Fruit fly (Drosophila melanogaster) whole organism, embryonic: ENCODE data around the gene ppk30.

ENCODE experiments used
- Ada2b ChIP-seq: fragments of 200-800 bp; sonication (Bioruptor generic); IDR thresholded peaks from 2 replicates; pipeline ENCODE4 v1.3.6; 2022; ENCODE audit warnings: missing biosample characterization, missing genetic modification characterization
- Asciz ChIP-seq: fragments of 200-800 bp; sonication (Bioruptor generic); optimal IDR thresholded peaks from 2 replicates; lab custom pipeline; 2017; ENCODE audit warnings: missing biosample characterization, mild to moderate bottlenecking, missing genetic modification characterization, missing genetic modification reagents
- Awh ChIP-seq: fragments of 200-800 bp; sonication (Bioruptor generic); IDR thresholded peaks from 2 replicates; pipeline ENCODE4, ENCODE4 v1.3.6; 2022; ENCODE audit warnings: missing biosample characterization, missing genetic modification characterization
- B-H1 ChIP-seq: fragments of 200-800 bp; sonication (Bioruptor generic); IDR thresholded peaks from 3 replicates; pipeline ENCODE4 v1.3.6; 2022; ENCODE audit warnings: missing biosample characterization, missing genetic modification characterization
- CG11456 ChIP-seq: fragments of 200-800 bp; sonication (Bioruptor generic); IDR thresholded peaks from 3 replicates; pipeline ENCODE4 v1.3.6; 2022; ENCODE audit warnings: missing biosample characterization, missing genetic modification characterization
- CG13775 ChIP-seq: fragments of 200-800 bp; sonication (Bioruptor generic); optimal IDR thresholded peaks from 3 replicates; lab custom pipeline; 2017; ENCODE audit warnings: missing biosample characterization, mild to moderate bottlenecking, missing genetic modification characterization
- CG15479 ChIP-seq: fragments of 200-800 bp; sonication (Bioruptor generic); optimal IDR thresholded peaks from 3 replicates; lab custom pipeline; 2019; ENCODE audit warnings: missing biosample characterization, mild to moderate bottlenecking, missing genetic modification characterization, moderate library complexity
- CG15601 ChIP-seq: fragments of 200-800 bp; sonication (Bioruptor generic); optimal IDR thresholded peaks from 3 replicates; lab custom pipeline; 2019; ENCODE audit warnings: missing biosample characterization, mild to moderate bottlenecking, missing genetic modification characterization, moderate library complexity
- CG2116 ChIP-seq: fragments of 200-800 bp; sonication (Bioruptor generic); optimal IDR thresholded peaks from 3 replicates; lab custom pipeline; 2018; ENCODE audit warnings: missing biosample characterization, mild to moderate bottlenecking, missing genetic modification characterization
- CG30403 ChIP-seq: fragments of 200-800 bp; sonication (Bioruptor generic); optimal IDR thresholded peaks from 3 replicates; lab custom pipeline; 2016; ENCODE audit warnings: missing biosample characterization, missing genetic modification characterization
- CG42726 ChIP-seq: fragments of 200-800 bp; sonication (Bioruptor generic); IDR thresholded peaks from 2 replicates; pipeline ENCODE4 v1.3.6; 2022; ENCODE audit warnings: missing biosample characterization, missing genetic modification characterization; ENCODE audit not compliant: partially characterized antibody
- CG4282 ChIP-seq: fragments of 200-800 bp; sonication (Bioruptor generic); optimal IDR thresholded peaks from 2 replicates; lab custom pipeline; 2016; ENCODE audit warnings: missing biosample characterization, missing genetic modification characterization
- CG43689 ChIP-seq: fragments of 200-800 bp; sonication (Bioruptor generic); IDR thresholded peaks from 2 replicates; pipeline ENCODE4 v1.3.6; 2022; ENCODE audit warnings: missing biosample characterization, missing genetic modification characterization
- CG6689 ChIP-seq: fragments of 200-800 bp; sonication (Bioruptor generic); IDR thresholded peaks from 2 replicates; pipeline ENCODE4 v1.3.6; 2022; ENCODE audit warnings: missing biosample characterization, missing genetic modification characterization
- CG6854 ChIP-seq: fragments of 200-800 bp; sonication (Bioruptor generic); optimal IDR thresholded peaks from 3 replicates; lab custom pipeline; 2017; ENCODE audit warnings: missing biosample characterization, mild to moderate bottlenecking, missing genetic modification characterization
- CG7928 ChIP-seq: fragments of 200-800 bp; sonication (Bioruptor generic); optimal IDR thresholded peaks from 2 replicates; lab custom pipeline; 2017; ENCODE audit warnings: missing biosample characterization, mild to moderate bottlenecking, missing genetic modification characterization
- CG9932 ChIP-seq: fragments of 200-800 bp; sonication (Bioruptor generic); IDR thresholded peaks from 2 replicates; pipeline ENCODE4 v1.3.6; 2022; ENCODE audit warnings: missing biosample characterization, missing genetic modification characterization
- Deaf1 ChIP-seq: fragments of 200-800 bp; optimal IDR thresholded peaks from 3 replicates; lab custom pipeline; 2019; ENCODE audit warnings: missing biosample characterization, mild to moderate bottlenecking, missing genetic modification characterization, moderate library complexity
- Dp ChIP-seq: fragments of 200-800 bp; sonication (Bioruptor generic); optimal IDR thresholded peaks from 2 replicates; lab custom pipeline; 2018; ENCODE audit warnings: missing biosample characterization, mild to moderate bottlenecking, missing genetic modification characterization, moderate library complexity
- Dref ChIP-seq: fragments of 200-800 bp; sonication (Bioruptor generic); IDR thresholded peaks from 2 replicates; pipeline ENCODE4 v1.3.6; 2022; ENCODE audit warnings: missing biosample characterization, missing genetic modification characterization
- Ets65A ChIP-seq: fragments of 200-800 bp; sonication (Bioruptor generic); peaks from one replicate; lab custom pipeline; 2016; ENCODE audit warnings: missing biosample characterization, missing genetic modification characterization
- Fer3 ChIP-seq: fragments of 200-800 bp; sonication (Bioruptor generic); optimal IDR thresholded peaks from 2 replicates; lab custom pipeline; 2018; ENCODE audit warnings: missing biosample characterization, mild to moderate bottlenecking, missing genetic modification characterization, moderate library complexity
- GATAe ChIP-seq: fragments of 200-800 bp; sonication (Bioruptor generic); conservative IDR thresholded peaks from 2 replicates; pipeline ENCODE4 v1.3.6; 2022; ENCODE audit warnings: missing biosample characterization, missing genetic modification characterization
- Gsc ChIP-seq: fragments of 200-800 bp; sonication (Bioruptor generic); IDR thresholded peaks from 2 replicates; pipeline ENCODE4 v1.3.6; 2022; ENCODE audit warnings: missing biosample characterization, missing genetic modification characterization
- Hey ChIP-seq: fragments of 200-800 bp; sonication (Bioruptor generic); optimal IDR thresholded peaks from 3 replicates; lab custom pipeline; 2018; ENCODE audit warnings: missing biosample characterization, mild to moderate bottlenecking, missing genetic modification characterization
- Hr3 ChIP-seq: fragments of 200-800 bp; sonication (Bioruptor generic); optimal IDR thresholded peaks from 3 replicates; lab custom pipeline; 2016; ENCODE audit warnings: missing biosample characterization, missing genetic modification characterization
- Hr39 ChIP-seq: fragments of >200 bp; optimal IDR thresholded peaks from 2 replicates; lab custom pipeline; 2017
- Hsf ChIP-seq: fragments of 200-800 bp; sonication (Bioruptor generic); optimal IDR thresholded peaks from 3 replicates; lab custom pipeline; 2016; ENCODE audit warnings: missing biosample characterization, missing genetic modification characterization
- MBD-R2 ChIP-seq: fragments of 200-800 bp; sonication (Bioruptor generic); IDR thresholded peaks from 2 replicates; pipeline ENCODE4 v1.3.6; 2022; ENCODE audit warnings: missing biosample characterization, missing genetic modification characterization
- Med ChIP-seq: fragments of 200-800 bp; sonication (Bioruptor generic); peaks from one replicate; lab custom pipeline; 2016; ENCODE audit warnings: missing biosample characterization, missing genetic modification characterization, mild to moderate bottlenecking, inconsistent platforms, moderate library complexity
- NC2α ChIP-seq: fragments of 200-800 bp; sonication (Bioruptor generic); optimal IDR thresholded peaks from 2 replicates; lab custom pipeline; 2016; ENCODE audit warnings: missing biosample characterization, missing genetic modification characterization
- NK7.1 ChIP-seq: fragments of 200-800 bp; sonication (Bioruptor generic); optimal IDR thresholded peaks from 3 replicates; lab custom pipeline; 2016; ENCODE audit warnings: missing biosample characterization, missing genetic modification characterization
- Oli ChIP-seq: fragments of 200-800 bp; sonication (Bioruptor generic); optimal IDR thresholded peaks from 2 replicates; lab custom pipeline; 2018; ENCODE audit warnings: missing biosample characterization, mild to moderate bottlenecking, missing genetic modification characterization, moderate library complexity
- Opbp ChIP-seq: fragments of 200-800 bp; sonication (Bioruptor generic); IDR thresholded peaks from 3 replicates; pipeline ENCODE4 v1.3.6; 2022; ENCODE audit warnings: missing biosample characterization, missing genetic modification characterization; ENCODE audit not compliant: partially characterized antibody
- Spps ChIP-seq: fragments of 200-800 bp; sonication (Bioruptor generic); optimal IDR thresholded peaks from 2 replicates; lab custom pipeline; 2018; ENCODE audit warnings: missing biosample characterization, mild to moderate bottlenecking, missing genetic modification characterization
- Xrp1 ChIP-seq: fragments of 200-800 bp; sonication (Bioruptor generic); IDR thresholded peaks from 2 replicates; pipeline ENCODE4 v1.3.6; 2022; ENCODE audit warnings: missing biosample characterization, missing genetic modification characterization
- aop ChIP-seq: fragments of 200-800 bp; sonication (Bioruptor generic); IDR thresholded peaks from 2 replicates; pipeline ENCODE4 v1.3.6; 2022; ENCODE audit warnings: missing biosample characterization, missing genetic modification characterization
- dati ChIP-seq: fragments of 200-800 bp; sonication (Bioruptor generic); IDR thresholded peaks from 2 replicates; pipeline ENCODE4 v1.3.6; 2022; ENCODE audit warnings: missing biosample characterization, missing genetic modification characterization
- en ChIP-seq: fragments of 200-800 bp; sonication (Bioruptor generic); optimal IDR thresholded peaks from 2 replicates; lab custom pipeline; 2016; ENCODE audit warnings: missing biosample characterization, missing genetic modification characterization
- fd3F ChIP-seq: fragments of 200-800 bp; sonication (Bioruptor generic); optimal IDR thresholded peaks from 2 replicates; lab custom pipeline; 2018; ENCODE audit warnings: missing biosample characterization, mild to moderate bottlenecking, missing genetic modification characterization, moderate library complexity
- ken ChIP-seq: fragments of 200-800 bp; sonication (Bioruptor generic); IDR thresholded peaks from 3 replicates; pipeline ENCODE4 v1.3.6; 2022; ENCODE audit warnings: missing biosample characterization, missing genetic modification characterization
- lilli ChIP-seq: fragments of 200-800 bp; sonication (Bioruptor generic); optimal IDR thresholded peaks from 3 replicates; lab custom pipeline; 2016; ENCODE audit warnings: missing biosample characterization, missing genetic modification characterization
- nau ChIP-seq: fragments of 200-800 bp; sonication (Bioruptor generic); optimal IDR thresholded peaks from 3 replicates; lab custom pipeline; 2017; ENCODE audit warnings: missing biosample characterization, mild to moderate bottlenecking, missing genetic modification characterization, missing genetic modification reagents
- pho ChIP-seq: fragments of 200-800 bp; sonication (Bioruptor generic); optimal IDR thresholded peaks from 2 replicates; lab custom pipeline; 2016; ENCODE audit warnings: missing biosample characterization, missing genetic modification characterization
- prd ChIP-seq, 3 experiments: fragments of >200 bp in 2 of 3; fragments of 200-800 bp in 1 of 3; sonication (Bioruptor generic) in 1 of 3; optimal IDR thresholded peaks in 2 of 3; IDR thresholded peaks in 1 of 3; 2 replicates in 2 of 3; 3 replicates in 1 of 3; pipeline versions ENCODE4 v1.3.6 to Lab custom; 2017 to 2022; ENCODE audit warnings: missing biosample characterization in 1 of 3, missing genetic modification characterization in 1 of 3
- row ChIP-seq: fragments of 200-800 bp; sonication (Bioruptor generic); IDR thresholded peaks from 3 replicates; pipeline ENCODE4 v1.3.6; 2022; ENCODE audit warnings: missing biosample characterization, missing genetic modification characterization
- scrt ChIP-seq: fragments of 200-800 bp; sonication (Bioruptor generic); optimal IDR thresholded peaks from 2 replicates; lab custom pipeline; 2018; ENCODE audit warnings: missing biosample characterization, mild to moderate bottlenecking, missing genetic modification characterization, moderate library complexity
- sisA ChIP-seq: fragments of 200-800 bp; sonication (Bioruptor generic); IDR thresholded peaks from 2 replicates; pipeline ENCODE4 v1.3.6; 2022; ENCODE audit warnings: missing biosample characterization, missing genetic modification characterization
- vfl ChIP-seq: fragments of 200-800 bp; sonication (Bioruptor generic); optimal IDR thresholded peaks from 2 replicates; lab custom pipeline; 2016; ENCODE audit warnings: missing biosample characterization, missing genetic modification characterization
- vvl ChIP-seq: fragments of 200-800 bp; sonication (Bioruptor generic); IDR thresholded peaks from 2 replicates; pipeline ENCODE4 v1.3.6; 2022; ENCODE audit warnings: missing biosample characterization, missing genetic modification characterization
- zfh1 ChIP-seq: fragments of 200-800 bp; sonication (Bioruptor generic); IDR thresholded peaks from 3 replicates; pipeline ENCODE4 v1.3.6; 2022; ENCODE audit warnings: missing biosample characterization, missing genetic modification characterization

ppk30 gene

DNA sequence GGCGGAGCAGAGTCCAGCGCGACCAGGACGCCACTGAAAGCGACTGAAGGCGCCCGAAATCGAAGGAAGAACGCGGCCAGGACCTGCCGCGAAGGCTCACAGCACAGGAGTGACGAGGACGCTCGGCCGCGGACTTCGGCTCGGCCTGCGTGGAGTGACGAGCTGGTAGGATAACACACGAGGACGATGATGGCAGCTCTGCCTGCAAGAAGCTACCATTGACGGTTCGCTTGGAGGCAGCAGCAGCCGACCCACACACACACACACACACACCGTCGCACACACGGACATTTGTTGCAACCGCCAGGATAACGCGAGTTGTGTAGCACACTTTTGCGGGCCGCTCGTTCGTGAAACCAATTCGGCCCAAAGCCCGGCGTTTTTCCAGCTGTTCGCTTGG lies 9.0 kb upstream of the ppk30 start, which contains the start of gene Dop1R2 (continued):
- TF ChIP-seq NC2α, result no peak
- no peak for TF ChIP-seq CG7928 (GFP tag; lab: Kevin White, UChicago)
- TF ChIP-seq MBD-R2 (GFP tag; lab: Robert Waterston, UW), result no peak
- TF ChIP-seq CG15479, result no peak
- no peak for TF ChIP-seq CG42726
- TF ChIP-seq Hsf (GFP tag; lab: Kevin White, UChicago), result no peak
- no peak for TF ChIP-seq Gsc (GFP tag; lab: Robert Waterston, UW)
- no peak for TF ChIP-seq CG13775
- TF ChIP-seq Hey, result no peak
- no peak for TF ChIP-seq Xrp1 (GFP tag; lab: Robert Waterston, UW)
- no peak for TF ChIP-seq nau (GFP tag; lab: Kevin White, UChicago)
- no peak for TF ChIP-seq ken (GFP tag; lab: Robert Waterston, UW)
- TF ChIP-seq Dp (GFP tag; lab: Kevin White, UChicago), result peak; percentile 18
- no peak for TF ChIP-seq NK7.1
- TF ChIP-seq CG15601, result no peak
- no peak for TF ChIP-seq GATAe (GFP tag; lab: Robert Waterston, UW)
- no peak for TF ChIP-seq Dref
- no peak for TF ChIP-seq CG4282
- TF ChIP-seq scrt (GFP tag; lab: Kevin White, UChicago), result peak; percentile 41
- TF ChIP-seq Hr39 (lab: Kevin White, UChicago), result no peak
- no peak for TF ChIP-seq B-H1 (GFP tag; lab: Robert Waterston, UW)
- no peak for TF ChIP-seq Awh
- TF ChIP-seq Opbp (GFP tag; lab: Robert Waterston, UW), result no peak
- no peak for TF ChIP-seq vfl (GFP tag; lab: Kevin White, UChicago)
- no peak for TF ChIP-seq CG6854
- TF ChIP-seq Oli (tag; lab: Kevin White, UChicago), result no peak
- TF ChIP-seq CG2116 (GFP tag; lab: Kevin White, UChicago), result no peak
- TF ChIP-seq CG43689 (GFP tag; lab: Robert Waterston, UW), result no peak
- no peak for TF ChIP-seq Spps (tag; lab: Kevin White, UChicago)
- TF ChIP-seq lilli (GFP tag; lab: Kevin White, UChicago), result no peak
- TF ChIP-seq aop (GFP tag; lab: Robert Waterston, UW), result no peak
- TF ChIP-seq Deaf1 (tag; lab: Kevin White, UChicago), result peak; percentile 96
- TF ChIP-seq pho (GFP tag; lab: Kevin White, UChicago), result no peak
- TF ChIP-seq CG9932 (GFP tag; lab: Robert Waterston, UW), result peak; percentile 43
- no peak for TF ChIP-seq fd3F
- TF ChIP-seq Hr3, result no peak
- no peak for TF ChIP-seq en (GFP tag; lab: Kevin White, UChicago)

dm6 chr3R:29664183-29664829 lies 4.6 kb upstream of the ppk30 start, which contains the start of gene ppk21:
Gene ppk21 (plus strand): TSS chr3R:29664779.
- TF ChIP-seq zfh1 (GFP tag; lab: Robert Waterston, UW), result peak; percentile 50; the same call in 1 of the 3 replicates
- peak; percentile 27; the same call in 1 of the 3 replicates for TF ChIP-seq row (GFP tag; lab: Robert Waterston, UW)
- 0 out of 3 replicates have a peak, but pooled peaks have one; percentile 24 for TF ChIP-seq CG11456 (GFP tag; lab: Robert Waterston, UW)
- peak; percentile 54 for TF ChIP-seq Med
- no peak for TF ChIP-seq dati (GFP tag; lab: Robert Waterston, UW)
- 0 out of 2 replicates have a peak, but pooled peaks have one; percentile 11 for TF ChIP-seq CG6689
- peak; percentile 46; the same call in 1 of the 2 replicates for TF ChIP-seq Xrp1 (GFP tag; lab: Robert Waterston, UW)
- TF ChIP-seq vvl (GFP tag; lab: Robert Waterston, UW), result 0 out of 2 replicates have a peak, but pooled peaks have one; percentile 23
- no peak for TF ChIP-seq CG30403 (GFP tag; lab: Kevin White, UChicago)
- TF ChIP-seq Ada2b (GFP tag; lab: Robert Waterston, UW), result 0 out of 2 replicates have a peak, but pooled peaks have one; percentile 24
- TF ChIP-seq Asciz, result no peak
- TF ChIP-seq Fer3 (tag; lab: Kevin White, UChicago), result no peak
- no peak for TF ChIP-seq prd (optimal IDR thresholded peaks at IDR 0.05; lab: Kevin White, UChicago)
- peak; percentile 7; the same call in 1 of the 3 replicates for TF ChIP-seq prd (GFP tag; IDR thresholded peaks at IDR 0.05; lab: Robert Waterston, UW)
- peak; percentile 35; the same call in 1 of the 2 replicates for TF ChIP-seq sisA (GFP tag; lab: Robert Waterston, UW)
- peak; percentile 91 for TF ChIP-seq Ets65A (GFP tag; lab: Kevin White, UChicago)
